Fruit fly (Drosophila melanogaster): ENCODE results near the gene mip130.

The mip130 gene

dm6 chrX:1963591-1964216, 55.7 kb downstream of the mip130 start (continued):
- TF ChIP-seq CG3281 (GFP tag; optimal IDR thresholded peaks at IDR 0.05): peak; percentile 88
- no peak for TF ChIP-seq stwl (tag; optimal IDR thresholded peaks at IDR 0.05)
- TF ChIP-seq Scr (GFP tag; IDR thresholded peaks at IDR 0.05; ENCODE audit: partially characterized antibody): no peak
- peak; percentile 97 for TF ChIP-seq Gug (GFP tag; IDR thresholded peaks at IDR 0.05)
- TF ChIP-seq Optix (GFP tag; IDR thresholded peaks at IDR 0.05): peak; percentile 96
- no peak for TF ChIP-seq inv (GFP tag; IDR thresholded peaks at IDR 0.05; ENCODE audit: partially characterized antibody)
- TF ChIP-seq Dip2 (GFP tag; IDR thresholded peaks at IDR 0.05): peak; percentile 61; the same call in 1 of the 2 replicates
- peak; percentile 90 for TF ChIP-seq Dip3 (GFP tag; optimal IDR thresholded peaks at IDR 0.05)
- TF ChIP-seq CG30403 (GFP tag; optimal IDR thresholded peaks at IDR 0.05): peak; percentile 94
- peak; percentile 37 for TF ChIP-seq bigmax (GFP tag; optimal IDR thresholded peaks at IDR 0.05)
- TF ChIP-seq CG15696 (tag; optimal IDR thresholded peaks at IDR 0.05): peak; percentile 63
- no peak for TF ChIP-seq sna (GFP tag; IDR thresholded peaks at IDR 0.05; ENCODE audit: partially characterized antibody)
- no peak for TF ChIP-seq CG6791 (GFP tag; IDR thresholded peaks at IDR 0.05; ENCODE audit: partially characterized antibody)
- peak; percentile 92 for TF ChIP-seq jigr1 (GFP tag; IDR thresholded peaks at IDR 0.05)
- TF ChIP-seq ato (GFP tag; IDR thresholded peaks at IDR 0.05; ENCODE audit: partially characterized antibody): no peak
- peak; percentile 93 for TF ChIP-seq seq (GFP tag; IDR thresholded peaks at IDR 0.05)
- peak; percentile 84 for TF ChIP-seq CG6654 (GFP tag; optimal IDR thresholded peaks at IDR 0.05)
- TF ChIP-seq gt (GFP tag; IDR thresholded peaks at IDR 0.05): peak; percentile 89
- peak; percentile 98 for TF ChIP-seq HLH3B (GFP tag; IDR thresholded peaks at IDR 0.05)
- peak; percentile 98 for TF ChIP-seq ken (GFP tag; IDR thresholded peaks at IDR 0.05)
- TF ChIP-seq CG11093 (GFP tag; IDR thresholded peaks at IDR 0.05): peak; percentile 95
- TF ChIP-seq CG10543 (GFP tag; optimal IDR thresholded peaks at IDR 0.05): peak; percentile 97
- no peak for TF ChIP-seq unc-4 (GFP tag; IDR thresholded peaks at IDR 0.05; ENCODE audit: partially characterized antibody)
- TF ChIP-seq CG11504 (tag; optimal IDR thresholded peaks at IDR 0.05): peak; percentile 95
- TF ChIP-seq sqz (GFP tag; optimal IDR thresholded peaks at IDR 0.05): peak; percentile 97
- peak; percentile 90 for TF ChIP-seq Dbx (GFP tag; IDR thresholded peaks at IDR 0.05)
- TF ChIP-seq sens (GFP tag): peak; percentile 99
- TF ChIP-seq Gsc (GFP tag; IDR thresholded peaks at IDR 0.05): peak; percentile 90
- peak; percentile 87 for TF ChIP-seq CG9437 (GFP tag; optimal IDR thresholded peaks at IDR 0.05)
- peak; percentile 82 for TF ChIP-seq NC2α (GFP tag; optimal IDR thresholded peaks at IDR 0.05)
- peak; percentile 95 for TF ChIP-seq CG7372 (GFP tag; IDR thresholded peaks at IDR 0.05)
- TF ChIP-seq Fer1 (GFP tag; optimal IDR thresholded peaks at IDR 0.05): peak; percentile 93
- peak; percentile 97 for TF ChIP-seq Xbp1 (GFP tag; optimal IDR thresholded peaks at IDR 0.05)
- TF ChIP-seq row (GFP tag; IDR thresholded peaks at IDR 0.05): peak; percentile 98
- TF ChIP-seq CG6175 (GFP tag; IDR thresholded peaks at IDR 0.05): peak; percentile 89
- TF ChIP-seq CG4707 (GFP tag; optimal IDR thresholded peaks at IDR 0.05): peak; percentile 88
- TF ChIP-seq CG1602 (GFP tag; optimal IDR thresholded peaks at IDR 0.05): peak; percentile 92
- peak; percentile 89 for TF ChIP-seq tx (GFP tag; optimal IDR thresholded peaks at IDR 0.05)
- TF ChIP-seq tll (GFP tag; optimal IDR thresholded peaks at IDR 0.05): no peak
- peak; percentile 93 for TF ChIP-seq CG10654 (GFP tag; optimal IDR thresholded peaks at IDR 0.05)
- TF ChIP-seq NfI (GFP tag; optimal IDR thresholded peaks at IDR 0.05): peak; percentile 96
- peak; percentile 88 for TF ChIP-seq CG9932 (GFP tag; IDR thresholded peaks at IDR 0.05)
- peak; percentile 91 for TF ChIP-seq CG32767 (GFP tag; IDR thresholded peaks at IDR 0.05)
- TF ChIP-seq sug (tag; optimal IDR thresholded peaks at IDR 0.05): peak; percentile 87
- peak; percentile 94 for TF ChIP-seq mam (GFP tag; optimal IDR thresholded peaks at IDR 0.05)
- peak; percentile 85 for TF ChIP-seq CG13894 (tag; optimal IDR thresholded peaks at IDR 0.05)
- TF ChIP-seq klu (GFP tag; IDR thresholded peaks at IDR 0.05): peak; percentile 82
- peak; percentile 84 for TF ChIP-seq CG31365 (tag; optimal IDR thresholded peaks at IDR 0.05)
- TF ChIP-seq ham (GFP tag; IDR thresholded peaks at IDR 0.05): peak; percentile 72
- TF ChIP-seq psq (GFP tag; optimal IDR thresholded peaks at IDR 0.05): peak; percentile 72
